Worm (Caenorhabditis elegans) whole organism, L3 larva: Measurements from ENCODE around the gene nstp-9.

Experiments used
- ZK546.5 ChIP-seq: sonication (generic microtip); optimal IDR thresholded peaks from 2 replicates; lab custom pipeline; 2017; ENCODE audit warnings: missing biosample characterization, missing genetic modification characterization
- aly-2 ChIP-seq: fragments of 150-350 bp; optimal IDR thresholded peaks from 2 replicates; lab custom pipeline; 2014; ENCODE audit warnings: missing biosample characterization, missing genetic modification characterization
- ama-1 ChIP-seq: fragments of 150-350 bp; optimal IDR thresholded peaks from 2 replicates; lab custom pipeline; 2018
- ceh-82 ChIP-seq: fragments of 150-350 bp; optimal IDR thresholded peaks from 2 replicates; lab custom pipeline; 2014; ENCODE audit warnings: missing biosample characterization, missing genetic modification characterization
- daf-12 ChIP-seq: fragments of 150-350 bp; optimal IDR thresholded peaks from 2 replicates; lab custom pipeline; 2014; ENCODE audit warnings: missing biosample characterization, missing genetic modification reagents, missing genetic modification characterization
- egl-27 ChIP-seq: sonication (generic microtip); optimal IDR thresholded peaks from 4 replicates; lab custom pipeline; 2017; ENCODE audit warnings: missing biosample characterization, missing genetic modification reagents, missing genetic modification characterization
- egl-5 ChIP-seq: fragments of 150-350 bp; optimal IDR thresholded peaks from 2 replicates; lab custom pipeline; 2017; ENCODE audit warnings: missing biosample characterization, missing genetic modification reagents, missing genetic modification characterization, inconsistent platforms
- elt-1 ChIP-seq: fragments of 150-350 bp; optimal IDR thresholded peaks from 2 replicates; lab custom pipeline; 2014; ENCODE audit warnings: missing biosample characterization, missing genetic modification characterization
- elt-2 ChIP-seq: sonication (generic microtip); optimal IDR thresholded peaks from 2 replicates; lab custom pipeline; 2016; ENCODE audit warnings: missing genetic modification reagents, mild to moderate bottlenecking, missing genetic modification characterization, missing compliant biosample characterization
- eor-1 ChIP-seq, 2 experiments: fragments of 150-350 bp; optimal IDR thresholded peaks; 2 replicates each; lab custom pipeline; 2014 to 2018; ENCODE audit warnings: missing biosample characterization in 2 of 2, missing genetic modification characterization in 2 of 2
- fkh-10 ChIP-seq: sonication (generic microtip); optimal IDR thresholded peaks from 2 replicates; lab custom pipeline; 2017; ENCODE audit warnings: missing biosample characterization, missing genetic modification reagents, missing genetic modification characterization
- jun-1 ChIP-seq: fragments of 150-350 bp; optimal IDR thresholded peaks from 2 replicates; lab custom pipeline; 2014; ENCODE audit warnings: missing biosample characterization, missing genetic modification reagents, missing genetic modification characterization
- lin-15B ChIP-seq: fragments of 150-350 bp; optimal IDR thresholded peaks from 2 replicates; lab custom pipeline; 2014; ENCODE audit warnings: missing biosample characterization, missing genetic modification characterization
- lin-39 ChIP-seq: fragments of 150-350 bp; optimal IDR thresholded peaks from 2 replicates; lab custom pipeline; 2018; ENCODE audit warnings: missing biosample characterization, missing genetic modification reagents, missing genetic modification characterization
- lsy-12 ChIP-seq: sonication (generic microtip); optimal IDR thresholded peaks from 2 replicates; lab custom pipeline; 2016; ENCODE audit warnings: mild to moderate bottlenecking, missing genetic modification characterization, missing compliant biosample characterization
- mml-1 ChIP-seq: fragments of 150-350 bp; sonication (generic microtip); optimal IDR thresholded peaks from 3 replicates; lab custom pipeline; 2014; ENCODE audit warnings: missing biosample characterization, missing genetic modification characterization
- nfya-1 ChIP-seq: sonication (generic microtip); optimal IDR thresholded peaks from 2 replicates; lab custom pipeline; 2017; ENCODE audit warnings: missing genetic modification characterization, mild to moderate bottlenecking, missing compliant biosample characterization, antibody characterized with exemption, moderate library complexity; ENCODE audit not compliant: insufficient read depth
- nhr-11 ChIP-seq: fragments of 150-350 bp; optimal IDR thresholded peaks from 2 replicates; lab custom pipeline; 2014; ENCODE audit warnings: missing biosample characterization, missing genetic modification characterization
- nhr-25 ChIP-seq: sonication (generic microtip); optimal IDR thresholded peaks from 2 replicates; lab custom pipeline; 2017; ENCODE audit warnings: missing biosample characterization, missing genetic modification characterization
- nhr-28 ChIP-seq: fragments of 150-350 bp; optimal IDR thresholded peaks from 2 replicates; lab custom pipeline; 2014; ENCODE audit warnings: missing biosample characterization, missing genetic modification characterization
- nhr-43 ChIP-seq: sonication (generic microtip); optimal IDR thresholded peaks from 2 replicates; lab custom pipeline; 2016; ENCODE audit warnings: mild to moderate bottlenecking, missing genetic modification characterization, missing compliant biosample characterization; ENCODE audit not compliant: poor library complexity, severe bottlenecking
- nhr-76 ChIP-seq: fragments of 150-350 bp; sonication (generic microtip); optimal IDR thresholded peaks from 5 replicates; lab custom pipeline; 2014; ENCODE audit warnings: missing biosample characterization, missing genetic modification characterization
- nhr-77 ChIP-seq: fragments of 150-350 bp; optimal IDR thresholded peaks from 2 replicates; lab custom pipeline; 2014; ENCODE audit warnings: missing biosample characterization, missing genetic modification characterization
- pha-4 ChIP-seq: fragments of 150-350 bp; optimal IDR thresholded peaks from 2 replicates; lab custom pipeline; 2014; ENCODE audit warnings: missing biosample characterization, missing genetic modification reagents, missing genetic modification characterization
- pqm-1 ChIP-seq: fragments of 150-350 bp; optimal IDR thresholded peaks from 2 replicates; lab custom pipeline; 2017; ENCODE audit warnings: missing biosample characterization, missing genetic modification characterization, inconsistent platforms
- sea-2 ChIP-seq: fragments of 150-350 bp; sonication (generic microtip); optimal IDR thresholded peaks from 4 replicates; lab custom pipeline; 2014; ENCODE audit warnings: missing biosample characterization, missing genetic modification reagents, missing genetic modification characterization
- skn-1 ChIP-seq: fragments of 150-350 bp; optimal IDR thresholded peaks from 2 replicates; lab custom pipeline; 2014; ENCODE audit warnings: missing biosample characterization, missing genetic modification characterization
- snpc-4 ChIP-seq: fragments of 150-350 bp; optimal IDR thresholded peaks from 2 replicates; lab custom pipeline; 2014; ENCODE audit warnings: missing biosample characterization, missing genetic modification characterization
- tbx-2 ChIP-seq: sonication (generic microtip); optimal IDR thresholded peaks from 2 replicates; lab custom pipeline; 2016; ENCODE audit warnings: mild to moderate bottlenecking, missing genetic modification characterization, missing compliant biosample characterization
- unc-39 ChIP-seq: sonication (generic microtip); optimal IDR thresholded peaks from 4 replicates; lab custom pipeline; 2017; ENCODE audit warnings: missing biosample characterization, missing genetic modification characterization
- ztf-11 ChIP-seq: fragments of 150-350 bp; optimal IDR thresholded peaks from 2 replicates; lab custom pipeline; 2014; ENCODE audit warnings: missing biosample characterization, missing genetic modification characterization
- ztf-4 ChIP-seq: fragments of 150-350 bp; optimal IDR thresholded peaks from 2 replicates; lab custom pipeline; 2014; ENCODE audit warnings: missing biosample characterization, missing genetic modification characterization

Gene nstp-9

ce11 chrX:10890965-10891364 lies 28.5 kb downstream of the nstp-9 start, which contains the start of gene F47B10.4:
Gene F47B10.4, plus strand, starts transcription at chrX:10891265.
- TF ChIP-seq nhr-43 (tag; lab: Kevin White, UChicago) (no peak), nhr-76 (no peak), tbx-2 (tag; lab: Kevin White, UChicago) (no peak), mml-1 (no peak), nhr-25 (tag; lab: Kevin White, UChicago) (no peak), ama-1 (lab: Kevin White, UChicago) (no peak), eor-1 (tag; optimal IDR thresholded peaks at IDR 0.05; lab: Kevin White, UChicago) (no peak), pqm-1 (no peak), aly-2 (no peak), egl-5 (no peak), pha-4 (no peak), ceh-82 (tag; lab: Kevin White, UChicago) (no peak), skn-1 (no peak), nhr-28 (no peak), nfya-1 (no peak), nhr-77 (tag; lab: Kevin White, UChicago) (no peak), daf-12 (tag; lab: Kevin White, UChicago) (no peak)

DNA sequence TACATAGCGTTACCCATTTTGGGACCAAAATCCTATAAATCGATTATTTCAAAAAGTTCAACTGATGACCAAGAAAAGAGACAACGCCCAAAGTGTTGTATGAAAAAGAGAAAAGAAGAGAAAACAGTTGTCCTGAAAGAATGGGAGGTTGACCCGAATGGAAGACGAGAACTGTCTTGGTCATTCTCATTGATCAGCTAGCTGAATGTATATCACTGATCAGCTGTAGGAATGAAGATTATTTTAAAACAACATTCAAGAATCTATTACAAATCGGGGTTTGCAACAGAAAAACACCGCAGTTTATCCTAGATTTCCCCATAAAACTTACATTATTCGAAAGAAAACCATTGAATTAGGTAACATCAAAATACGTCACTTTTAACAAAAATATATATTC lies 29.1 kb downstream of the nstp-9 start, which contains the start of gene F47B10.5:
Gene F47B10.5, minus strand, starts transcription at position 101 of the 400 bp plus-strand sequence.
- TF ChIP-seq jun-1 (tag; lab: Kevin White, UChicago) (no peak), daf-12 (tag; lab: Kevin White, UChicago) (no peak)

- TF ChIP-seq pha-4 (no peak), sea-2 (GFP tag; lab: Kevin White, UChicago) (no peak), eor-1 (tag; optimal IDR thresholded peaks at IDR 0.05; lab: Kevin White, UChicago) (no peak), elt-1 (tag; lab: Kevin White, UChicago) (no peak), nhr-11 (tag; lab: Kevin White, UChicago) (no peak), lsy-12 (tag; lab: Kevin White, UChicago) (no peak), ztf-4 (tag; lab: Kevin White, UChicago) (no peak), egl-27 (tag; lab: Kevin White, UChicago) (no peak), pqm-1 (no peak), daf-12 (tag; lab: Kevin White, UChicago) (no peak), nhr-77 (tag; lab: Kevin White, UChicago) (no peak), jun-1 (tag; lab: Kevin White, UChicago) (no peak), ama-1 (lab: Kevin White, UChicago) (no peak)
Observed at ce11 chrX:10888201-10888600, 31.3 kb downstream of the nstp-9 start, which contains the start of gene F47B10.6. Gene F47B10.6, plus strand, starts transcription at chrX:10888501.

ce11 chrX:10885872-10886271 lies 33.6 kb downstream of the nstp-9 start, which contains the start of gene T21E8.5:
Gene T21E8.5, plus strand, starts transcription at chrX:10886172.
- TF ChIP-seq daf-12 (tag; lab: Kevin White, UChicago) = no peak
- TF ChIP-seq nfya-1 = no peak
- TF ChIP-seq elt-2 (tag; lab: Kevin White, UChicago) = no peak
- no peak for TF ChIP-seq fkh-10 (GFP tag; lab: Kevin White, UChicago)
- no peak for TF ChIP-seq nhr-77 (tag; lab: Kevin White, UChicago)
- no peak for TF ChIP-seq nhr-25 (tag; lab: Kevin White, UChicago)
- TF ChIP-seq pqm-1 = no peak
- no peak for TF ChIP-seq pha-4
- no peak for TF ChIP-seq snpc-4
- no peak for TF ChIP-seq jun-1 (tag; lab: Kevin White, UChicago)
- TF ChIP-seq unc-39 = no peak
- no peak for TF ChIP-seq lin-39 (tag; lab: Kevin White, UChicago)
- TF ChIP-seq ZK546.5 (tag; lab: Kevin White, UChicago) = no peak
- TF ChIP-seq lin-15B (tag; lab: Kevin White, UChicago) = no peak

ce11 chrX:10883203-10883602 lies 36.3 kb downstream of the nstp-9 start, which contains the start of gene T21E8.7:
Gene T21E8.7, plus strand, starts transcription at chrX:10883503.
- no peak for TF ChIP-seq aly-2
- TF ChIP-seq ztf-11 = no peak
- no peak for TF ChIP-seq lin-39 (tag; lab: Kevin White, UChicago)
- TF ChIP-seq tbx-2 (tag; lab: Kevin White, UChicago) = no peak

- TF ChIP-seq pha-4 (no peak), ztf-4 (tag; lab: Kevin White, UChicago) (no peak), unc-39 (no peak), sea-2 (GFP tag; lab: Kevin White, UChicago) (no peak), nhr-76 (no peak), elt-2 (tag; lab: Kevin White, UChicago) (no peak), lin-15B (tag; lab: Kevin White, UChicago) (no peak), pqm-1 (no peak), lin-39 (tag; lab: Kevin White, UChicago) (no peak), nhr-11 (tag; lab: Kevin White, UChicago) (no peak)
- TF ChIP-seq, all 47 proteins: peak for 0
Observed at ce11 chrX:10881984-10882383, 37.5 kb downstream of the nstp-9 start, which contains the start of gene T21E8.6. Gene T21E8.6, plus strand, starts transcription at chrX:10882284.
